Fruit fly (Drosophila melanogaster): ENCODE results near the gene cm.

cm gene

DNA sequence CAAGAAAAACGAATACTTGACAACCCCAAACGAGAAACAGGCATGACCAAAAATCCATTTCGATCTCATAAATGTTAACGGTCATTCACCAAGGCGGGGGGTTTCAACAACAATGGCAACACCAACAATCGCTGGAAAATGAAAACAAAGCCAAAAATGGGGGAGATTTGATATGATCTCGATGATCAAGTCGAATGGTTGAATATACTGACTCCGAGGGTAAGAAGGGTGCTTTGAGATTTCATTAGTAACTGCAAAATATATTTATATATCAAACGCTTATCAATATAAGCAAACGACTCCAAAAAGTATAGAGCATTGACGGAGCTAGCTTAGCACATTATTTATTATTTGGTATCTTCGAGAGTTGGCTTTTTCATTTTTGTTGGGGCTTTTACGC lies 20.8 kb downstream of the cm start (continued):
- TF ChIP-seq tgo (GFP tag; IDR thresholded peaks at IDR 0.05) = 0 out of 3 replicates have a peak, but pooled peaks have one; percentile 32
- TF ChIP-seq Ets97D (GFP tag; optimal IDR thresholded peaks at IDR 0.05) = no peak
- TF ChIP-seq CG2199 (GFP tag; IDR thresholded peaks at IDR 0.05) = 0 out of 3 replicates have a peak, but pooled peaks have one; percentile 59
- TF ChIP-seq Hsf (GFP tag; optimal IDR thresholded peaks at IDR 0.05) = no peak
- no peak for TF ChIP-seq luna (GFP tag; optimal IDR thresholded peaks at IDR 0.05)
- no peak for TF ChIP-seq E2f2 (GFP tag; IDR thresholded peaks at IDR 0.05)
- TF ChIP-seq Dll (GFP tag; IDR thresholded peaks at IDR 0.05; ENCODE audit: partially characterized antibody) = no peak
- no peak for TF ChIP-seq org-1 (GFP tag; optimal IDR thresholded peaks at IDR 0.05)
- TF ChIP-seq CG9932 (GFP tag; IDR thresholded peaks at IDR 0.05) = 0 out of 2 replicates have a peak, but pooled peaks have one; percentile 20
- TF ChIP-seq bigmax (GFP tag; optimal IDR thresholded peaks at IDR 0.05) = peak; percentile 49
- TF ChIP-seq sisA (GFP tag; IDR thresholded peaks at IDR 0.05) = 0 out of 2 replicates have a peak, but pooled peaks have one; percentile 7
- TF ChIP-seq CG6654 (GFP tag; optimal IDR thresholded peaks at IDR 0.05) = no peak
- peak; percentile 29 for TF ChIP-seq CG18262 (tag; optimal IDR thresholded peaks at IDR 0.05)
- TF ChIP-seq eve (GFP tag; optimal IDR thresholded peaks at IDR 0.05) = peak in 1 of 2 experiments; percentile 38
- 0 out of 3 replicates have a peak, but pooled peaks have one; percentile 19 for TF ChIP-seq CG17361 (GFP tag; IDR thresholded peaks at IDR 0.05)
- no peak for TF ChIP-seq ems (GFP tag; optimal IDR thresholded peaks at IDR 0.05)
- TF ChIP-seq Sox102F (GFP tag; optimal IDR thresholded peaks at IDR 0.05) = peak; percentile 38
- TF ChIP-seq Vsx1 (GFP tag; optimal IDR thresholded peaks at IDR 0.05) = no peak
- TF ChIP-seq hb (GFP tag; IDR thresholded peaks at IDR 0.05; ENCODE audit: partially characterized antibody) = no peak
- peak; percentile 2 for TF ChIP-seq CG10267 (tag; optimal IDR thresholded peaks at IDR 0.05)
- no peak for TF ChIP-seq ERR (GFP tag; optimal IDR thresholded peaks at IDR 0.05)
- TF ChIP-seq br (optimal IDR thresholded peaks at IDR 0.05) = no peak
- peak; percentile 33; the same call in 1 of the 2 replicates for TF ChIP-seq vvl (GFP tag; IDR thresholded peaks at IDR 0.05)
- TF ChIP-seq lbe (GFP tag; optimal IDR thresholded peaks at IDR 0.05) = peak; percentile 20
- no peak for TF ChIP-seq CG14710 (tag; optimal IDR thresholded peaks at IDR 0.05)
- no peak for TF ChIP-seq da (GFP tag; optimal IDR thresholded peaks at IDR 0.05)
- no peak for TF ChIP-seq CG42726 (GFP tag; IDR thresholded peaks at IDR 0.05; ENCODE audit: partially characterized antibody)
- no peak for TF ChIP-seq CG7987 (GFP tag; optimal IDR thresholded peaks at IDR 0.05)
- TF ChIP-seq lilli (GFP tag; optimal IDR thresholded peaks at IDR 0.05) = peak; percentile 19
- no peak for TF ChIP-seq gce (GFP tag; IDR thresholded peaks at IDR 0.05)
- TF ChIP-seq sens (GFP tag) = peak; percentile 12
- no peak for TF ChIP-seq CG11247 (GFP tag; IDR thresholded peaks at IDR 0.05)
- no peak for TF ChIP-seq pho (GFP tag; optimal IDR thresholded peaks at IDR 0.05)

DNA sequence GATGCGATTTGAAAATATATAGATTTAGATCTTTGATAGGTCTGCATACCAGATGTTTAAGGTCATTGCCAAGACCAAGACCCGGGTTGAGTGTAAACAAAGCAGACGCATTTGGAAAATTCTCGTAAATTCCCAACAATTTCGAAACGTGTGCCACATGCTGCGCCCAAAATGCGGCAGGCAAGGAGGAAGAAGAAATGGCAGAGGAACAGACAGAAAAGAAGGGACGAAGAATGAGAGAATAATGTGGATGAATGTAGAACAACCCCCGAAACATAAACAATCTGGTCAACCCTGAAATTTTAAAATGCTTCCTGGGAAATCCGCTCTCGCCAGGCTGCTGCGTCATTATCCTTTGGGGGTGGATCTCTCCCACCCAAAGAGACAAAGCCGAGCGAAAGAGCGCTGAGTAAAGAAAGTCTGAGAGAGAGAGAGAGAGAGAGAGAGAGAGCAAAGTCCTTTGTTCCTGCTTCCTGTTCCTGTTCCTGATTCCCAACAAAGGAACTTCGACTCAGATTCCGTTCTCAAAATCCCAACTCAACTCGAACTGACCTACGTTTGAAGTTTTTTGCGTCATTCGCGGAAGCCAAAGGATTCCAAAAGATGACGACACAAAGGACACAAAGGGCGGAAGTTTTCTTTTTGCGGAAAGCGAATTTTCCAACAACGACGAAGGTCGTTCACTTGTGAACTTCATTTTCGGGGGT lies 22.2 kb downstream of the cm start:
- peak; percentile 46 for TF ChIP-seq sens (GFP tag)
- TF ChIP-seq pfk (GFP tag; optimal IDR thresholded peaks at IDR 0.05) = peak; percentile 89
- TF ChIP-seq CG15479 (GFP tag; optimal IDR thresholded peaks at IDR 0.05) = peak; percentile 32
- TF ChIP-seq pros (GFP tag; optimal IDR thresholded peaks at IDR 0.05) = peak; percentile 98
- TF ChIP-seq CG8924 (tag; optimal IDR thresholded peaks at IDR 0.05) = peak; percentile 0
- peak; percentile 53 for TF ChIP-seq sd (tag; optimal IDR thresholded peaks at IDR 0.05)
- peak; percentile 94 for TF ChIP-seq nerfin-1 (tag; optimal IDR thresholded peaks at IDR 0.05)
- peak; percentile 99 for TF ChIP-seq twi (tag; optimal IDR thresholded peaks at IDR 0.05)
- peak; percentile 10 for TF ChIP-seq CG3163 (GFP tag; optimal IDR thresholded peaks at IDR 0.05)
- TF ChIP-seq seq (GFP tag; IDR thresholded peaks at IDR 0.05) = 0 out of 2 replicates have a peak, but pooled peaks have one; percentile 43
- TF ChIP-seq Bdp1 (GFP tag; optimal IDR thresholded peaks at IDR 0.05) = no peak
- peak in 1 of 2 experiments; percentile 13 for TF ChIP-seq tll (GFP tag; optimal IDR thresholded peaks at IDR 0.05)
- TF ChIP-seq disco-r (GFP tag; optimal IDR thresholded peaks at IDR 0.05) = no peak
- no peak for TF ChIP-seq zen2 (GFP tag; IDR thresholded peaks at IDR 0.05; ENCODE audit: partially characterized antibody)
- peak; percentile 60 for TF ChIP-seq kni (GFP tag; optimal IDR thresholded peaks at IDR 0.05)
- no peak for TF ChIP-seq CG3065 (GFP tag; optimal IDR thresholded peaks at IDR 0.05)
- TF ChIP-seq D (optimal IDR thresholded peaks at IDR 0.05) = peak; percentile 64
- TF ChIP-seq D (GFP tag; optimal IDR thresholded peaks at IDR 0.05) = peak; percentile 29
- TF ChIP-seq Trl (optimal IDR thresholded peaks at IDR 0.05) = peak; percentile 72 to 90
- no peak for TF ChIP-seq Trl (GFP tag; optimal IDR thresholded peaks at IDR 0.05)
